Fruit fly (Drosophila melanogaster): ENCODE measurements around the gene CG42337.

Gene CG42337

dm6 chr3L:21196563-21196962, 3.4 kb upstream of the CG42337 start, which contains the start of the genes Targ3 and park (continued):
- TF ChIP-seq bigmax (GFP tag; optimal IDR thresholded peaks at IDR 0.05): no peak
- TF ChIP-seq CG7556 (GFP tag; optimal IDR thresholded peaks at IDR 0.05): no peak
- TF ChIP-seq CG8359 (GFP tag; optimal IDR thresholded peaks at IDR 0.05; ENCODE audit: borderline replicate concordance): no peak
- no peak for TF ChIP-seq Eip74EF (GFP tag; optimal IDR thresholded peaks at IDR 0.05)
- TF ChIP-seq Hey (tag; optimal IDR thresholded peaks at IDR 0.05): no peak
- no peak for TF ChIP-seq CG17802 (tag; optimal IDR thresholded peaks at IDR 0.05)
- TF ChIP-seq CG10543 (GFP tag; optimal IDR thresholded peaks at IDR 0.05): peak; percentile 22
- no peak for TF ChIP-seq bbx (GFP tag; IDR thresholded peaks at IDR 0.05; ENCODE audit: partially characterized antibody)
- TF ChIP-seq CG12071 (GFP tag; optimal IDR thresholded peaks at IDR 0.05): no peak
- no peak for TF ChIP-seq CG8089 (GFP tag; optimal IDR thresholded peaks at IDR 0.05)
- TF ChIP-seq nmo (GFP tag; optimal IDR thresholded peaks at IDR 0.05): peak; percentile 7
- no peak for TF ChIP-seq CG32772 (GFP tag; IDR thresholded peaks at IDR 0.05)
- TF ChIP-seq repo (GFP tag; optimal IDR thresholded peaks at IDR 0.05): no peak
- no peak for TF ChIP-seq H15 (GFP tag; IDR thresholded peaks at IDR 0.05)
- no peak for TF ChIP-seq CG6854 (GFP tag; optimal IDR thresholded peaks at IDR 0.05)
- TF ChIP-seq gcm2 (GFP tag; optimal IDR thresholded peaks at IDR 0.05): no peak
- TF ChIP-seq fd3F (GFP tag; optimal IDR thresholded peaks at IDR 0.05): no peak
- no peak for TF ChIP-seq slou (GFP tag; optimal IDR thresholded peaks at IDR 0.05)
- no peak for TF ChIP-seq CG7745 (tag; optimal IDR thresholded peaks at IDR 0.05)
- no peak for TF ChIP-seq CG17568 (GFP tag; optimal IDR thresholded peaks at IDR 0.05)
- no peak for TF ChIP-seq Oaz (GFP tag; IDR thresholded peaks at IDR 0.05)
- peak; percentile 9 for TF ChIP-seq unpg (GFP tag; optimal IDR thresholded peaks at IDR 0.05)
- no peak for TF ChIP-seq CG14441 (GFP tag; IDR thresholded peaks at IDR 0.05)
- no peak for TF ChIP-seq CG12391 (tag; optimal IDR thresholded peaks at IDR 0.05)
- TF ChIP-seq CG17385 (GFP tag; optimal IDR thresholded peaks at IDR 0.05): peak; percentile 45
- TF ChIP-seq CG6272 (GFP tag; IDR thresholded peaks at IDR 0.05): 0 out of 2 replicates have a peak, but pooled peaks have one; percentile 11
- TF ChIP-seq CG3281 (GFP tag; optimal IDR thresholded peaks at IDR 0.05): no peak
- no peak for TF ChIP-seq wdn (GFP tag; IDR thresholded peaks at IDR 0.05)
- no peak for TF ChIP-seq gsb (GFP tag; IDR thresholded peaks at IDR 0.05)
- TF ChIP-seq CG10431 (GFP tag; optimal IDR thresholded peaks at IDR 0.05): no peak
- TF ChIP-seq CG10321 (GFP tag; IDR thresholded peaks at IDR 0.05): no peak
- TF ChIP-seq tgo (GFP tag; IDR thresholded peaks at IDR 0.05): no peak
- TF ChIP-seq disco-r (GFP tag; optimal IDR thresholded peaks at IDR 0.05): no peak
- peak; percentile 77 for TF ChIP-seq CG2120 (GFP tag; optimal IDR thresholded peaks at IDR 0.05)
- no peak for TF ChIP-seq Six4 (GFP tag; optimal IDR thresholded peaks at IDR 0.05)
- no peak for TF ChIP-seq BtbVII (GFP tag; optimal IDR thresholded peaks at IDR 0.05)
- peak; percentile 86 for TF ChIP-seq pzg (GFP tag; optimal IDR thresholded peaks at IDR 0.05)
- TF ChIP-seq Drgx (GFP tag; IDR thresholded peaks at IDR 0.05): no peak
- TF ChIP-seq pnt (GFP tag; optimal IDR thresholded peaks at IDR 0.05): no peak
- peak; percentile 7 for TF ChIP-seq sug (tag; optimal IDR thresholded peaks at IDR 0.05)
- TF ChIP-seq Dbx (GFP tag; IDR thresholded peaks at IDR 0.05): 0 out of 3 replicates have a peak, but pooled peaks have one; percentile 40
- TF ChIP-seq CG1603 (tag; optimal IDR thresholded peaks at IDR 0.05): peak; percentile 68
- peak; percentile 15 for TF ChIP-seq CG14710 (tag; optimal IDR thresholded peaks at IDR 0.05)
- peak; percentile 43 for TF ChIP-seq CG9609 (GFP tag; optimal IDR thresholded peaks at IDR 0.05)
- TF ChIP-seq dati (GFP tag; IDR thresholded peaks at IDR 0.05): no peak
- peak; percentile 20 for TF ChIP-seq Sry-δ (GFP tag; optimal IDR thresholded peaks at IDR 0.05)
- no peak for TF ChIP-seq CG15696 (tag; optimal IDR thresholded peaks at IDR 0.05)
- peak; percentile 97 for TF ChIP-seq MBD-R2 (GFP tag; IDR thresholded peaks at IDR 0.05)
- TF ChIP-seq nerfin-2 (GFP tag; IDR thresholded peaks at IDR 0.05; ENCODE audit: partially characterized antibody): no peak
- peak; percentile 19; the same call in 1 of the 2 replicates for TF ChIP-seq CG10366 (GFP tag; IDR thresholded peaks at IDR 0.05)
- TF ChIP-seq pho (GFP tag; optimal IDR thresholded peaks at IDR 0.05): no peak

All from whole organism, embryonic.